Worm (Caenorhabditis elegans) whole organism, L2 larva: Measurements from ENCODE around the gene srd-56.

Source experiments
- ZK546.5 ChIP-seq: sonication (generic microtip); optimal IDR thresholded peaks from 2 replicates; lab custom pipeline; 2017; ENCODE audit warnings: missing biosample characterization, missing genetic modification characterization
- alr-1 ChIP-seq: fragments of 150-350 bp; optimal IDR thresholded peaks from 2 replicates; lab custom pipeline; 2014; ENCODE audit warnings: missing biosample characterization, missing genetic modification characterization
- aly-2 ChIP-seq: fragments of 150-350 bp; optimal IDR thresholded peaks from 2 replicates; lab custom pipeline; 2014; ENCODE audit warnings: missing biosample characterization, missing genetic modification characterization
- egl-27 ChIP-seq: sonication (generic microtip); optimal IDR thresholded peaks from 3 replicates; lab custom pipeline; 2017; ENCODE audit warnings: missing biosample characterization, missing genetic modification reagents, missing genetic modification characterization
- elt-3 ChIP-seq: sonication (generic microtip); optimal IDR thresholded peaks from 2 replicates; lab custom pipeline; 2017; ENCODE audit warnings: missing biosample characterization, missing genetic modification characterization
- nhr-11 ChIP-seq: fragments of 150-350 bp; optimal IDR thresholded peaks from 2 replicates; lab custom pipeline; 2014; ENCODE audit warnings: missing biosample characterization, missing genetic modification characterization
- nhr-12 ChIP-seq: fragments of 150-350 bp; optimal IDR thresholded peaks from 2 replicates; lab custom pipeline; 2014; ENCODE audit warnings: missing biosample characterization, missing genetic modification characterization
- nhr-237 ChIP-seq: fragments of 150-350 bp; optimal IDR thresholded peaks from 2 replicates; lab custom pipeline; 2014; ENCODE audit warnings: missing biosample characterization, missing genetic modification characterization
- sma-9 ChIP-seq, 2 experiments: fragments of 150-350 bp in 1 of 2; sonication (generic microtip) in 1 of 2; optimal IDR thresholded peaks; 2 replicates each; lab custom pipeline; 2014 to 2016; ENCODE audit warnings: missing genetic modification characterization in 2 of 2, mild to moderate bottlenecking in 1 of 2, missing biosample characterization in 1 of 2, missing compliant biosample characterization in 1 of 2, missing genetic modification reagents in 1 of 2, moderate library complexity in 1 of 2
- unc-55 ChIP-seq: fragments of 150-350 bp; sonication (generic microtip); optimal IDR thresholded peaks from 3 replicates; lab custom pipeline; 2014; ENCODE audit warnings: missing biosample characterization, missing genetic modification reagents, missing genetic modification characterization
- ztf-11 ChIP-seq: sonication (generic microtip); optimal IDR thresholded peaks from 2 replicates; lab custom pipeline; 2017; ENCODE audit warnings: missing biosample characterization, missing genetic modification characterization

- peak; percentile 61 for TF ChIP-seq unc-55 (GFP tag; lab: Kevin White, UChicago)
- no peak for TF ChIP-seq aly-2 (tag; lab: Kevin White, UChicago)
- TF ChIP-seq nhr-237 (tag; lab: Kevin White, UChicago), result no peak
- TF ChIP-seq egl-27 (tag; lab: Kevin White, UChicago), result peak; percentile 60
- TF ChIP-seq nhr-11 (tag; lab: Kevin White, UChicago), result no peak
- TF ChIP-seq nhr-12 (tag; lab: Kevin White, UChicago), result no peak
- no peak for TF ChIP-seq elt-3 (tag; lab: Kevin White, UChicago)
- TF ChIP-seq alr-1 (tag; lab: Kevin White, UChicago), result no peak
- TF ChIP-seq ZK546.5, result no peak
- TF ChIP-seq ztf-11 (tag; lab: Kevin White, UChicago), result no peak
- TF ChIP-seq sma-9 (GFP tag; optimal IDR thresholded peaks at IDR 0.05; lab: Kevin White, UChicago), result peak; percentile 94
- TF ChIP-seq sma-9 (tag; optimal IDR thresholded peaks at IDR 0.05; lab: Kevin White, UChicago), result no peak
These were observed 2.9 kb downstream of the srd-56 start, which contains the start of gene pcrg-1 for ce11 chrII:7200051-7200599.
